Fruit fly (Drosophila melanogaster): ENCODE data around the gene ome.

ome gene

dm6 chr3L:14665802-14666351 is 6.8 kb upstream of the ome start (continued):
- no peak for TF ChIP-seq pita (GFP tag; optimal IDR thresholded peaks at IDR 0.05)
- peak; percentile 83 for TF ChIP-seq CG2678 (tag; optimal IDR thresholded peaks at IDR 0.05)
- no peak for TF ChIP-seq Hr39 (optimal IDR thresholded peaks at IDR 0.05)
- TF ChIP-seq ham (GFP tag; IDR thresholded peaks at IDR 0.05) = no peak
- TF ChIP-seq CG2875 (GFP tag; optimal IDR thresholded peaks at IDR 0.05) = peak; percentile 83
- peak; percentile 66 for TF ChIP-seq zfh2 (GFP tag; optimal IDR thresholded peaks at IDR 0.05)
- peak; percentile 91 for TF ChIP-seq sob (GFP tag; IDR thresholded peaks at IDR 0.05)
- peak; percentile 84 for TF ChIP-seq Antp (GFP tag; optimal IDR thresholded peaks at IDR 0.05)
- TF ChIP-seq Ada2b (GFP tag; IDR thresholded peaks at IDR 0.05) = peak; percentile 79
- peak; percentile 61 for TF ChIP-seq Usf (GFP tag; optimal IDR thresholded peaks at IDR 0.05)
- TF ChIP-seq mirr (GFP tag; optimal IDR thresholded peaks at IDR 0.05) = peak; percentile 56
- TF ChIP-seq Poxn (GFP tag; IDR thresholded peaks at IDR 0.05) = 0 out of 2 replicates have a peak, but pooled peaks have one; percentile 13
- peak; percentile 37 for TF ChIP-seq da (GFP tag; optimal IDR thresholded peaks at IDR 0.05)
- TF ChIP-seq CG17385 (GFP tag; optimal IDR thresholded peaks at IDR 0.05) = peak; percentile 86
- peak; percentile 85 for TF ChIP-seq CG10209 (GFP tag; optimal IDR thresholded peaks at IDR 0.05)
- TF ChIP-seq CG43689 (GFP tag; IDR thresholded peaks at IDR 0.05) = no peak; the same call in 1 of the 2 replicates
- no peak for TF ChIP-seq tna (GFP tag; IDR thresholded peaks at IDR 0.05; ENCODE audit: partially characterized antibody)
- peak; percentile 90 for TF ChIP-seq Atf6 (GFP tag; IDR thresholded peaks at IDR 0.05)
- peak; percentile 82 for TF ChIP-seq H2.0 (GFP tag; IDR thresholded peaks at IDR 0.05)
- TF ChIP-seq Dad (GFP tag; optimal IDR thresholded peaks at IDR 0.05) = peak; percentile 89
- peak; percentile 64 for TF ChIP-seq sd (tag; optimal IDR thresholded peaks at IDR 0.05)
- peak; percentile 88 for TF ChIP-seq CG10147 (GFP tag; optimal IDR thresholded peaks at IDR 0.05)
- no peak for TF ChIP-seq sc (optimal IDR thresholded peaks at IDR 0.05)
- peak; percentile 83 for TF ChIP-seq sc (GFP tag; optimal IDR thresholded peaks at IDR 0.05)
- TF ChIP-seq Awh (GFP tag; IDR thresholded peaks at IDR 0.05) = peak; percentile 84
- TF ChIP-seq sens-2 (GFP tag; IDR thresholded peaks at IDR 0.05) = peak; percentile 83
- 0 out of 2 replicates have a peak, but pooled peaks have one; percentile 9 for TF ChIP-seq GATAe (GFP tag; conservative IDR thresholded peaks at IDR 0.05)
- TF ChIP-seq Deaf1 (tag; optimal IDR thresholded peaks at IDR 0.05) = peak; percentile 71
- peak; percentile 51 for TF ChIP-seq p53 (GFP tag; optimal IDR thresholded peaks at IDR 0.05)
- TF ChIP-seq CG2712 (tag; optimal IDR thresholded peaks at IDR 0.05) = peak; percentile 94
- peak; percentile 93 for TF ChIP-seq lab (GFP tag; optimal IDR thresholded peaks at IDR 0.05)
- TF ChIP-seq CG11560 (tag; IDR thresholded peaks at IDR 0.05) = peak; percentile 64; the same call in 1 of the 3 replicates
- no peak for TF ChIP-seq fru (optimal IDR thresholded peaks at IDR 0.05)
- peak; percentile 71 for TF ChIP-seq CG32767 (GFP tag; IDR thresholded peaks at IDR 0.05)
- TF ChIP-seq D (optimal IDR thresholded peaks at IDR 0.05) = no peak
- peak; percentile 89 for TF ChIP-seq D (GFP tag; optimal IDR thresholded peaks at IDR 0.05)
- TF ChIP-seq CG8089 (GFP tag; optimal IDR thresholded peaks at IDR 0.05) = peak; percentile 88
- peak; percentile 82 for TF ChIP-seq tio (GFP tag; optimal IDR thresholded peaks at IDR 0.05)
- TF ChIP-seq CG7357 (GFP tag; IDR thresholded peaks at IDR 0.05) = peak; percentile 48; the same call in 2 of the 3 replicates
- TF ChIP-seq Nf-YC (tag; optimal IDR thresholded peaks at IDR 0.05) = peak; percentile 73
- TF ChIP-seq cas (GFP tag; IDR thresholded peaks at IDR 0.05) = no peak
- peak; percentile 81 for TF ChIP-seq CG12236 (GFP tag; optimal IDR thresholded peaks at IDR 0.05)
- TF ChIP-seq Adf1 (GFP tag; IDR thresholded peaks at IDR 0.05) = no peak
- no peak for TF ChIP-seq CG7271 (tag; optimal IDR thresholded peaks at IDR 0.05)
- peak; percentile 77 for TF ChIP-seq CG15514 (GFP tag; optimal IDR thresholded peaks at IDR 0.05)
- peak; percentile 75 for TF ChIP-seq Vsx1 (GFP tag; optimal IDR thresholded peaks at IDR 0.05)
- TF ChIP-seq Lhr (GFP tag; optimal IDR thresholded peaks at IDR 0.05) = peak; percentile 78
- peak; percentile 92 for TF ChIP-seq CG18262 (tag; optimal IDR thresholded peaks at IDR 0.05)
- no peak for TF ChIP-seq Lim3 (GFP tag; IDR thresholded peaks at IDR 0.05)
- TF ChIP-seq CG3407 (GFP tag; optimal IDR thresholded peaks at IDR 0.05) = peak; percentile 79
- peak; percentile 47; the same call in 1 of the 2 replicates for TF ChIP-seq CG17612 (GFP tag; IDR thresholded peaks at IDR 0.05)
- TF ChIP-seq eve (GFP tag; optimal IDR thresholded peaks at IDR 0.05) = peak in 1 of 2 experiments; percentile 95

All from whole organism, embryonic.